Worm (Caenorhabditis elegans) whole organism, young adult: ENCODE results near the gene Y43F8C.23.

Experiments
- B0035.1 ChIP-seq: sonication (generic microtip); optimal IDR thresholded peaks from 2 replicates; lab custom pipeline; 2016; ENCODE audit warnings: missing genetic modification characterization, mild to moderate bottlenecking, missing compliant biosample characterization, missing genotype, missing genetic modification reagents
- B0261.1 ChIP-seq: sonication (generic microtip); optimal IDR thresholded peaks from 2 replicates; lab custom pipeline; 2016; ENCODE audit warnings: mild to moderate bottlenecking, missing genetic modification characterization, moderate library complexity, missing compliant biosample characterization
- C06A6.2 ChIP-seq: fragments of 200-800 bp; sonication (Bioruptor generic); conservative IDR thresholded peaks from 2 replicates; pipeline ENCODE4 v1.3.6; 2022; ENCODE audit warnings: missing genetic modification characterization, missing compliant biosample characterization
- D2030.7 ChIP-seq: fragments of 200-800 bp; sonication (Bioruptor generic); IDR thresholded peaks from 2 replicates; pipeline ENCODE4 v1.3.6; 2022; ENCODE audit warnings: missing genetic modification reagents, missing genetic modification characterization, missing compliant biosample characterization
- F33H1.4 ChIP-seq: fragments of 200-800 bp; sonication (Bioruptor generic); IDR thresholded peaks from 2 replicates; pipeline ENCODE4 v1.3.6; 2022; ENCODE audit warnings: missing genetic modification reagents, missing genetic modification characterization, missing compliant biosample characterization
- F37B4.10 ChIP-seq: fragments of 200-800 bp; sonication (Bioruptor generic); IDR thresholded peaks from 2 replicates; pipeline ENCODE4 v1.3.6; 2022; ENCODE audit warnings: missing genetic modification characterization, missing compliant biosample characterization
- F57C9.4 ChIP-seq: sonication (generic microtip); optimal IDR thresholded peaks from 2 replicates; lab custom pipeline; 2017; ENCODE audit warnings: mild to moderate bottlenecking, missing genetic modification characterization, missing compliant biosample characterization
- K11D2.4 ChIP-seq: fragments of 200-800 bp; sonication (Bioruptor generic); IDR thresholded peaks from 2 replicates; pipeline ENCODE4 v1.3.6; 2022; ENCODE audit warnings: missing genetic modification reagents, missing genetic modification characterization, missing compliant biosample characterization
- K12H6.12 ChIP-seq: fragments of 200-800 bp; sonication (Bioruptor generic); optimal IDR thresholded peaks from 2 replicates; lab custom pipeline; 2018; ENCODE audit warnings: mild to moderate bottlenecking, missing genetic modification characterization, missing compliant biosample characterization
- Y95B8A.8 ChIP-seq: fragments of 200-800 bp; sonication (Bioruptor generic); IDR thresholded peaks from 2 replicates; pipeline ENCODE4 v1.3.6; 2022; ENCODE audit warnings: missing genetic modification reagents, missing genetic modification characterization, missing compliant biosample characterization
- atf-7 ChIP-seq: sonication (generic microtip); optimal IDR thresholded peaks from 2 replicates; lab custom pipeline; 2017; ENCODE audit warnings: mild to moderate bottlenecking, missing genetic modification characterization, missing compliant biosample characterization
- athp-1 ChIP-seq: sonication (generic microtip); optimal IDR thresholded peaks from 2 replicates; lab custom pipeline; 2017; ENCODE audit warnings: mild to moderate bottlenecking, missing genetic modification characterization, missing compliant biosample characterization
- attf-3 ChIP-seq: fragments of 200-800 bp; sonication (Bioruptor generic); conservative IDR thresholded peaks from 2 replicates; pipeline ENCODE4 v1.3.6; 2022; ENCODE audit warnings: missing genetic modification reagents, missing genetic modification characterization, missing compliant biosample characterization
- attf-5 ChIP-seq: fragments of 200-800 bp; sonication (Bioruptor generic); optimal IDR thresholded peaks from 2 replicates; lab custom pipeline; 2018; ENCODE audit warnings: mild to moderate bottlenecking, missing genetic modification characterization, missing compliant biosample characterization
- bed-1 ChIP-seq: fragments of 200-800 bp; sonication (Bioruptor generic); IDR thresholded peaks from 2 replicates; pipeline ENCODE4 v1.3.6; 2022; ENCODE audit warnings: missing genetic modification reagents, missing genetic modification characterization, missing compliant biosample characterization
- ceh-91 ChIP-seq: fragments of 200-800 bp; sonication (Bioruptor generic); IDR thresholded peaks from 2 replicates; pipeline ENCODE4 v1.3.6; 2022; ENCODE audit warnings: missing genetic modification reagents, missing genetic modification characterization, missing compliant biosample characterization
- chd-7 ChIP-seq: sonication (generic microtip); optimal IDR thresholded peaks from 2 replicates; lab custom pipeline; 2016; ENCODE audit warnings: mild to moderate bottlenecking, missing genetic modification characterization, moderate library complexity, missing compliant biosample characterization
- die-1 ChIP-seq: sonication (generic microtip); optimal IDR thresholded peaks from 2 replicates; lab custom pipeline; 2016; ENCODE audit warnings: missing genotype, mild to moderate bottlenecking, missing genetic modification characterization, missing compliant biosample characterization
- dox-1 ChIP-seq: fragments of 200-800 bp; sonication (Bioruptor generic); IDR thresholded peaks from 2 replicates; pipeline ENCODE4 v1.3.6; 2022; ENCODE audit warnings: missing genetic modification reagents, missing genetic modification characterization, missing compliant biosample characterization
- egl-44 ChIP-seq: fragments of 200-800 bp; sonication (Bioruptor generic); IDR thresholded peaks from 2 replicates; pipeline ENCODE4 v1.3.6; 2022; ENCODE audit warnings: missing genetic modification reagents, missing genetic modification characterization, missing compliant biosample characterization
- ekl-4 ChIP-seq: fragments of 200-800 bp; sonication (Bioruptor generic); IDR thresholded peaks from 2 replicates; pipeline ENCODE4 v1.3.6; 2022; ENCODE audit warnings: missing genetic modification reagents, missing genetic modification characterization, missing compliant biosample characterization
- lin-35 ChIP-seq, 3 experiments: fragments of 150-350 bp in 2 of 3; sonication (generic microtip) in 1 of 3; optimal IDR thresholded peaks; 2 replicates each; lab custom pipeline; 2014 to 2018; ENCODE audit warnings: missing biosample characterization in 3 of 3, missing genetic modification characterization in 3 of 3, missing genetic modification reagents in 3 of 3
- lin-40 ChIP-seq: sonication (generic microtip); optimal IDR thresholded peaks from 2 replicates; lab custom pipeline; 2016; ENCODE audit warnings: missing genetic modification characterization, mild to moderate bottlenecking, missing compliant biosample characterization, missing genotype, missing genetic modification reagents
- lir-1 ChIP-seq: fragments of 200-800 bp; sonication (Bioruptor generic); conservative IDR thresholded peaks from 2 replicates; pipeline ENCODE4 v1.3.6; 2022; ENCODE audit warnings: missing genetic modification reagents, missing genetic modification characterization, missing compliant biosample characterization
- madf-10 ChIP-seq: sonication (generic microtip); optimal IDR thresholded peaks from 2 replicates; lab custom pipeline; 2016; ENCODE audit warnings: mild to moderate bottlenecking, missing genetic modification characterization, missing compliant biosample characterization
- madf-8 ChIP-seq: fragments of 200-800 bp; sonication (Bioruptor generic); conservative IDR thresholded peaks from 2 replicates; pipeline ENCODE4 v1.3.6; 2022; ENCODE audit warnings: missing genetic modification reagents, missing genetic modification characterization, missing compliant biosample characterization
- mes-4 ChIP-seq: sonication (generic microtip); optimal IDR thresholded peaks from 2 replicates; lab custom pipeline; 2016; ENCODE audit warnings: missing genotype, missing genetic modification characterization, missing compliant biosample characterization
- nfya-2 ChIP-seq: fragments of 200-800 bp; sonication (Bioruptor generic); IDR thresholded peaks from 2 replicates; pipeline ENCODE4 v1.3.6; 2022; ENCODE audit warnings: missing genetic modification reagents, missing genetic modification characterization, missing compliant biosample characterization
- nfyb-1 ChIP-seq: fragments of 200-800 bp; sonication (Bioruptor generic); IDR thresholded peaks from 2 replicates; pipeline ENCODE4 v1.3.6; 2022; ENCODE audit warnings: missing genetic modification reagents, missing genetic modification characterization, missing compliant biosample characterization
- nhr-179 ChIP-seq: sonication (generic microtip); optimal IDR thresholded peaks from 2 replicates; lab custom pipeline; 2016; ENCODE audit warnings: mild to moderate bottlenecking, missing genetic modification characterization, missing compliant biosample characterization
- rcor-1 ChIP-seq: fragments of 200-800 bp; sonication (Bioruptor generic); IDR thresholded peaks from 2 replicates; pipeline ENCODE4 v1.3.6; 2022; ENCODE audit warnings: missing genetic modification reagents, missing genetic modification characterization, missing compliant biosample characterization
- rec-8 ChIP-seq, 2 experiments: sonication (generic microtip); optimal IDR thresholded peaks; 2 replicates each; lab custom pipeline; 2016; ENCODE audit warnings: mild to moderate bottlenecking in 2 of 2, missing genetic modification characterization in 2 of 2, missing genetic modification reagents in 2 of 2, missing genotype in 2 of 2, missing biosample characterization in 1 of 2, missing compliant biosample characterization in 1 of 2, moderate library complexity in 1 of 2
- repo-1 ChIP-seq: sonication (generic microtip); optimal IDR thresholded peaks from 2 replicates; lab custom pipeline; 2017; ENCODE audit warnings: mild to moderate bottlenecking, missing genetic modification characterization, missing compliant biosample characterization
- rpc-1 ChIP-seq, 2 experiments: fragments of 150-350 bp in 1 of 2; sonication (generic microtip) in 1 of 2; optimal IDR thresholded peaks; 2 replicates each; lab custom pipeline; 2014 to 2018; ENCODE audit warnings: missing biosample characterization in 1 of 2, missing genetic modification characterization in 1 of 2, missing genetic modification reagents in 1 of 2, missing genotype in 1 of 2
- snpc-1.1 ChIP-seq: sonication (generic microtip); optimal IDR thresholded peaks from 2 replicates; lab custom pipeline; 2017; ENCODE audit warnings: missing genetic modification characterization, mild to moderate bottlenecking, missing compliant biosample characterization, antibody characterized with exemption, moderate library complexity, missing genotype, missing genetic modification reagents; ENCODE audit not compliant: insufficient read depth
- snpc-4 ChIP-seq, 5 experiments: fragments of 150-350 bp in 1 of 5; sonication (generic microtip) in 4 of 5; optimal IDR thresholded peaks; 2 replicates each; lab custom pipeline; 2014 to 2018; ENCODE audit warnings: missing genetic modification characterization in 5 of 5, missing biosample characterization in 3 of 5, antibody characterized with exemption in 2 of 5, mild to moderate bottlenecking in 2 of 5, missing compliant biosample characterization in 2 of 5, missing genotype in 2 of 5, moderate library complexity in 2 of 5, missing genetic modification reagents in 1 of 5
- sptf-2 ChIP-seq: fragments of 200-800 bp; sonication (Bioruptor generic); optimal IDR thresholded peaks from 2 replicates; lab custom pipeline; 2018; ENCODE audit warnings: mild to moderate bottlenecking, missing genetic modification characterization, missing compliant biosample characterization
- tbp1 ChIP-seq: fragments of 200-800 bp; sonication (Bioruptor generic); optimal IDR thresholded peaks from 2 replicates; lab custom pipeline; 2018; ENCODE audit warnings: mild to moderate bottlenecking, missing genetic modification characterization, missing compliant biosample characterization
- unc-130 ChIP-seq: sonication (generic microtip); optimal IDR thresholded peaks from 2 replicates; lab custom pipeline; 2016; ENCODE audit warnings: missing genetic modification reagents, missing genetic modification characterization, missing compliant biosample characterization
- unc-62 ChIP-seq: fragments of 150-350 bp; optimal IDR thresholded peaks from 2 replicates; lab custom pipeline; 2014; ENCODE audit warnings: missing biosample characterization, missing genetic modification reagents, missing genetic modification characterization
- xnd-1 ChIP-seq: sonication (generic microtip); optimal IDR thresholded peaks from 2 replicates; lab custom pipeline; 2016; ENCODE audit warnings: missing genotype, missing genetic modification reagents, missing genetic modification characterization, missing compliant biosample characterization
- zfh-2 ChIP-seq: fragments of 200-800 bp; sonication (Bioruptor generic); conservative IDR thresholded peaks from 2 replicates; pipeline ENCODE4 v1.3.6; 2022; ENCODE audit warnings: missing genetic modification reagents, missing genetic modification characterization, missing compliant biosample characterization
- zim-3 ChIP-seq: sonication (generic microtip); optimal IDR thresholded peaks from 2 replicates; lab custom pipeline; 2017; ENCODE audit warnings: mild to moderate bottlenecking, missing genetic modification characterization, moderate library complexity, missing compliant biosample characterization
- ztf-25 ChIP-seq: fragments of 200-800 bp; sonication (Bioruptor generic); IDR thresholded peaks from 2 replicates; pipeline ENCODE4 v1.3.6; 2022; ENCODE audit warnings: missing genetic modification reagents, missing genetic modification characterization, missing compliant biosample characterization
- ztf-26 ChIP-seq: sonication (generic microtip); optimal IDR thresholded peaks from 2 replicates; lab custom pipeline; 2017; ENCODE audit warnings: missing genetic modification characterization, missing compliant biosample characterization
- ztf-28 ChIP-seq: fragments of 200-800 bp; sonication (Bioruptor generic); IDR thresholded peaks from 2 replicates; pipeline ENCODE4 v1.3.6; 2022; ENCODE audit warnings: missing genetic modification reagents, missing genetic modification characterization, missing compliant biosample characterization
- ztf-6 ChIP-seq: fragments of 200-800 bp; sonication (Bioruptor generic); IDR thresholded peaks from 2 replicates; pipeline ENCODE4 v1.3.6; 2022; ENCODE audit warnings: missing genetic modification reagents, missing genetic modification characterization, missing compliant biosample characterization

The Y43F8C.23 gene

DNA sequence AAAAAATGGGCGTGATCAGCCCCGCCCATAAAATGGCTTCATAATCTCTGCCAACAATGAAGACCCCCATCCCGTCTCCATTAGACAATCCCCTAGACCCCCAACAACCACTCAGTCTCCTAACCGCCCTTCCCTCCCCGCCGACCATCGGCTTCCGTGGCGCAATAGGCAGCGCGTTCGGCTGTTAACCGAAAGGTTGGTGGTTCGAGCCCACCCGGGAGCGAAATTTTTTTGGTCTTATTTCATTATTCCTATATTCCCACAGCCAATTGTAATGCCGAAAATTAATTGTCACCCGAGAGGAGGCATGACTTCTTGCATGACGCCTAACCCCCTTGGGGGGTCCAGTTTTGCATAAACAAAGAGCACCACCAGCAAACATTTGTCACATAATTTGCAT, 11.3 kb upstream of the Y43F8C.23 start (continued):
- TF ChIP-seq K11D2.4 (GFP tag; lab: Robert Waterston, UW) (no peak), rec-8 (tag; optimal IDR thresholded peaks at IDR 0.05; lab: Kevin White, UChicago) (peak; percentile 5 to 14), C06A6.2 (GFP tag; lab: Robert Waterston, UW) (no peak), F57C9.4 (tag; lab: Kevin White, UChicago) (no peak), ztf-6 (GFP tag; lab: Robert Waterston, UW) (0 out of 2 replicates have a peak, but pooled peaks have one; percentile 7), unc-130 (no peak), rcor-1 (0 out of 2 replicates have a peak, but pooled peaks have one; percentile 42), lir-1 (no peak), sptf-2 (GFP tag; lab: Kevin White, UChicago) (no peak), die-1 (tag; lab: Kevin White, UChicago) (peak; percentile 23), ceh-91 (GFP tag; lab: Robert Waterston, UW) (no peak), mes-4 (tag; lab: Kevin White, UChicago) (no peak), rpc-1 (optimal IDR thresholded peaks at IDR 0.05; lab: Kevin White, UChicago) (peak; percentile 53), rpc-1 (tag; optimal IDR thresholded peaks at IDR 0.05; lab: Kevin White, UChicago) (peak; percentile 71), unc-62 (no peak), attf-3 (GFP tag; lab: Robert Waterston, UW) (no peak; the same call in 1 of the 2 replicates), ztf-26 (tag; lab: Kevin White, UChicago) (no peak), egl-44 (GFP tag; lab: Robert Waterston, UW) (peak; percentile 27; the same call in 1 of the 2 replicates), B0035.1 (no peak), snpc-1.1 (no peak), attf-5 (GFP tag; lab: Kevin White, UChicago) (no peak), ekl-4 (GFP tag; lab: Robert Waterston, UW) (no peak), lin-40 (tag; lab: Kevin White, UChicago) (no peak), atf-7 (no peak), B0261.1 (tag; lab: Kevin White, UChicago) (peak; percentile 86), dox-1 (GFP tag; lab: Robert Waterston, UW) (peak; percentile 63; the same call in 1 of the 2 replicates), xnd-1 (tag; lab: Kevin White, UChicago) (no peak), tbp1 (GFP tag; lab: Kevin White, UChicago) (peak; percentile 95), F37B4.10 (GFP tag; lab: Robert Waterston, UW) (no peak), zim-3 (tag; lab: Kevin White, UChicago) (peak; percentile 41), Y95B8A.8 (GFP tag; lab: Robert Waterston, UW) (0 out of 2 replicates have a peak, but pooled peaks have one; percentile 25), snpc-4 (GFP tag; optimal IDR thresholded peaks at IDR 0.05; lab: Kevin White, UChicago) (peak; percentile 27), snpc-4 (tag; optimal IDR thresholded peaks at IDR 0.05; lab: Kevin White, UChicago) (peak in 1 of 4 experiments; percentile 36), lin-35 (GFP tag; optimal IDR thresholded peaks at IDR 0.05; lab: Kevin White, UChicago) (no peak), athp-1 (tag; lab: Kevin White, UChicago) (no peak), chd-7 (tag; lab: Kevin White, UChicago) (no peak), D2030.7 (peak; percentile 61), K12H6.12 (tag; lab: Kevin White, UChicago) (no peak), bed-1 (GFP tag; lab: Robert Waterston, UW) (no peak), ztf-28 (GFP tag; lab: Robert Waterston, UW) (peak; percentile 71; the same call in 1 of the 2 replicates), repo-1 (tag; lab: Kevin White, UChicago) (no peak), nhr-179 (tag; lab: Kevin White, UChicago) (no peak), madf-10 (tag; lab: Kevin White, UChicago) (peak; percentile 14), F33H1.4 (no peak; the same call in 1 of the 2 replicates), ztf-25 (GFP tag; lab: Robert Waterston, UW) (0 out of 2 replicates have a peak, but pooled peaks have one; percentile 53), madf-8 (GFP tag; lab: Robert Waterston, UW) (no peak), nfyb-1 (GFP tag; lab: Robert Waterston, UW) (peak; percentile 29; the same call in 1 of the 2 replicates), nfya-2 (GFP tag; lab: Robert Waterston, UW) (no peak), zfh-2 (peak; percentile 56)
